Fruit fly (Drosophila melanogaster): ENCODE data around the gene CG34267.
A peak's percentile ranks its signal among the peaks of the same experiment; 100 is the strongest.

Gene CG34267

dm6 chr3L:500351-501015 lies at the start of gene CG34267, which contains the start of gene CG34268:
Gene CG34267, minus strand, starts transcription at chr3L:500451.
Gene CG34268, plus strand, starts transcription at chr3L:500965.
- no peak for TF ChIP-seq Hnf4 (GFP tag; optimal IDR thresholded peaks at IDR 0.05)

DNA sequence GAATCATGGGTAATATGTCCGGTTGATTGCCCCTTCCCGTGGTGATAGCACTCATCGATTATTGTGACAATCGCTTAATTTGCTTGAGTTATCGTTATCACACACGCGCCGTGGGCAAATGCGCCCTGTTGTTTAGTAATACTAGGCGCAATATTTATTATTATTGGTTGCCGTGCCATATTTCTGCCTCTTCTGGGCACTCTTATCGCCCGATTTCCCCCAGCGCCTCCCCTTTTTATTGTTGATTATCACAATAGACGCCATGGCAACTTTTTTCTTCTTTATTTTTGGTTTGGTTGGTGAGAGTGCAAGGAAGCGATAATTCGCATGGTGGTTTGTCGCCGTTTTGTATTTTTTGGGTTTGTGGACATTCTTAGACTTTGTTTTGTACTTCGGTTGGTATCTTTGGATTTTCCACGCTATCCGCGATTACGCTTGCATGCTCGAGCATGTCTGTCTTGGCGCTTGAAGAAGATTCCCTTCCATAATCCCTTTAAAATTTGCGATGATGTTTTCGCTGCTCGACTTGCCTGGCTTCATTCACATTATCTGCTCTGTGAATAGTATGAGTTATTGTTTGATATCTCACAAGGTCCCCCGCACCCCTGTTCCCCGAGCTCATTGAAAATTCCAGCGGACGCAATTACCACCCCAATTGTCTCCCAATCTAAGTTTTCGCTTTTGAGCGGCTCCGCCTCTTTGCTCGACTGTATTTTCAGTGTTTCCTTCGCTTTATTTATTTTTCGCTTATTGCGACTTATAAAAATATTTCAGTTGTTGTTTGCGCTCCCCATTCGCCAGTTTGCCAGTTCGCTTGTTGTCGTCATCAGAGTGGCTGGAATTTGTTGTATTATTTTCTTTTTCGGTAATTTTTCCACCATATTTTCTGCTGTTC lies 48.3 kb upstream of the CG34267 start:
- TF ChIP-seq ey (GFP tag; optimal IDR thresholded peaks at IDR 0.05) (no peak), CG9705 (GFP tag; optimal IDR thresholded peaks at IDR 0.05) (no peak), Sp1 (GFP tag; optimal IDR thresholded peaks at IDR 0.05) (peak; percentile 71), usp (GFP tag; optimal IDR thresholded peaks at IDR 0.05) (no peak), h (GFP tag; optimal IDR thresholded peaks at IDR 0.05) (peak; percentile 89), pan (optimal IDR thresholded peaks at IDR 0.05) (no peak), rgr (GFP tag; optimal IDR thresholded peaks at IDR 0.05) (peak; percentile 30), GATAd (GFP tag; optimal IDR thresholded peaks at IDR 0.05) (no peak), sage (GFP tag; optimal IDR thresholded peaks at IDR 0.05) (peak; percentile 18), dmrt93B (GFP tag; optimal IDR thresholded peaks at IDR 0.05) (peak; percentile 3), OdsH (GFP tag; optimal IDR thresholded peaks at IDR 0.05) (peak; percentile 15), Dif (GFP tag; optimal IDR thresholded peaks at IDR 0.05; ENCODE audit: partially characterized antibody) (no peak), CrebA (GFP tag; optimal IDR thresholded peaks at IDR 0.05; ENCODE audit: borderline replicate concordance) (no peak), fru (GFP tag; optimal IDR thresholded peaks at IDR 0.05) (peak; percentile 27), Rel (GFP tag; optimal IDR thresholded peaks at IDR 0.05) (peak; percentile 11), Rel (tag; optimal IDR thresholded peaks at IDR 0.05) (peak; percentile 93), lola (GFP tag; optimal IDR thresholded peaks at IDR 0.05) (no peak), jim (GFP tag; optimal IDR thresholded peaks at IDR 0.05) (peak; percentile 88), dsf (GFP tag; optimal IDR thresholded peaks at IDR 0.05; ENCODE audit: borderline replicate concordance) (no peak), Vsx2 (GFP tag; optimal IDR thresholded peaks at IDR 0.05; ENCODE audit: partially characterized antibody) (no peak), sv (GFP tag; optimal IDR thresholded peaks at IDR 0.05) (no peak), Dfd (GFP tag; optimal IDR thresholded peaks at IDR 0.05) (no peak), CG32264 (GFP tag; optimal IDR thresholded peaks at IDR 0.05) (no peak), Abd-B (GFP tag; optimal IDR thresholded peaks at IDR 0.05) (no peak), Jra (GFP tag; optimal IDR thresholded peaks at IDR 0.05) (no peak), woc (GFP tag; optimal IDR thresholded peaks at IDR 0.05) (no peak), Hr83 (GFP tag; optimal IDR thresholded peaks at IDR 0.05; ENCODE audit: poor library complexity, severe bottlenecking) (peak; percentile 35), Hnf4 (GFP tag; optimal IDR thresholded peaks at IDR 0.05) (peak; percentile 36), HLH106 (tag; optimal IDR thresholded peaks at IDR 0.05) (peak; percentile 14), foxo (GFP tag; optimal IDR thresholded peaks at IDR 0.05) (peak; percentile 8 to 12), N (GFP tag; optimal IDR thresholded peaks at IDR 0.05) (no peak), br (GFP tag; optimal IDR thresholded peaks at IDR 0.05) (peak; percentile 62), Mio (GFP tag; optimal IDR thresholded peaks at IDR 0.05) (no peak), dl (GFP tag; optimal IDR thresholded peaks at IDR 0.05; ENCODE audit: insufficient read depth in 1 of 2, partially characterized antibody in 2 of 2) (no peak), psq (GFP tag; optimal IDR thresholded peaks at IDR 0.05) (peak; percentile 55), brk (GFP tag; optimal IDR thresholded peaks at IDR 0.05) (peak; percentile 17), Hr78 (GFP tag; optimal IDR thresholded peaks at IDR 0.05) (no peak), tai (GFP tag; optimal IDR thresholded peaks at IDR 0.05) (no peak), Myc (optimal IDR thresholded peaks at IDR 0.05) (no peak)

Data from whole organism, wandering third instar larva.